Worm (Caenorhabditis elegans): ENCODE data around the gene C23G10.11.

ce11 chrIII:6264447-6264846 is 49.1 kb upstream of the C23G10.11 start, which contains the start of gene srg-5:
- TF ChIP-seq unc-39 (tag; optimal IDR thresholded peaks at IDR 0.05) (no peak), nhr-237 (tag; optimal IDR thresholded peaks at IDR 0.05) (no peak), ceh-82 (tag; optimal IDR thresholded peaks at IDR 0.05) (no peak), ceh-16 (tag; optimal IDR thresholded peaks at IDR 0.05) (no peak), snpc-4 (tag; optimal IDR thresholded peaks at IDR 0.05) (no peak), ama-1 (optimal IDR thresholded peaks at IDR 0.05) (no peak)
